Worm (Caenorhabditis elegans): ENCODE results near the gene ZC239.15.

DNA sequence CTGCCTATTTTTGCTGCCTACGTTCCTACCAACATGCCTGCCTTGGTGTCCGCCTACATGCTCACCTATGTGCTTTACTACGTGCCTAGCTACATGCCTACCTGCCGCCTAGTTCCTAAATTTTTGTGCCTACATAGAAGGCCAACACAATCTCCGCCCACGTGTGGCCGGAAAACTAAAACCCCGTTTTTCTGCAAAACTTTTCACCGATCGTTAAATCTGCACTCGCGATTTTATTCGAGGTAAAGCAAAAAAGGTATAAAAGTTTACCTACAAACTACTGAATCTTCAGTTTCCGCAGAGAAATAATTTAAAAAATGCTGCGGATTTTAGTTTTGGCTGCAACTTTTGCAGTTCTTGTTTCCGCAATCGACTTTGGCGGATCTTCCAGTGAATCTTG, 24.9 kb upstream of the ZC239.15 start, which contains the start of gene clec-124:
- TF ChIP-seq ceh-22 (tag; optimal IDR thresholded peaks at IDR 0.05) (no peak), mec-3 (tag; optimal IDR thresholded peaks at IDR 0.05; ENCODE audit: borderline replicate concordance) (no peak), ama-1 (optimal IDR thresholded peaks at IDR 0.05) (no peak), sox-4 (tag; optimal IDR thresholded peaks at IDR 0.05) (no peak), pqm-1 (tag; optimal IDR thresholded peaks at IDR 0.05) (no peak), ztf-16 (tag; optimal IDR thresholded peaks at IDR 0.05) (no peak), pag-3 (tag; optimal IDR thresholded peaks at IDR 0.05; ENCODE audit: borderline replicate concordance) (no peak), fkh-10 (GFP tag; optimal IDR thresholded peaks at IDR 0.05) (no peak), unc-42 (tag; optimal IDR thresholded peaks at IDR 0.05) (no peak), Y22D7AL.16 (tag; optimal IDR thresholded peaks at IDR 0.05) (no peak), elt-2 (tag; optimal IDR thresholded peaks at IDR 0.05) (no peak), ceh-24 (tag; optimal IDR thresholded peaks at IDR 0.05) (no peak), odd-2 (tag; optimal IDR thresholded peaks at IDR 0.05) (no peak)

Data from whole organism, late embryonic.